Worm (Caenorhabditis elegans): ENCODE data around the gene C01G10.14.

DNA sequence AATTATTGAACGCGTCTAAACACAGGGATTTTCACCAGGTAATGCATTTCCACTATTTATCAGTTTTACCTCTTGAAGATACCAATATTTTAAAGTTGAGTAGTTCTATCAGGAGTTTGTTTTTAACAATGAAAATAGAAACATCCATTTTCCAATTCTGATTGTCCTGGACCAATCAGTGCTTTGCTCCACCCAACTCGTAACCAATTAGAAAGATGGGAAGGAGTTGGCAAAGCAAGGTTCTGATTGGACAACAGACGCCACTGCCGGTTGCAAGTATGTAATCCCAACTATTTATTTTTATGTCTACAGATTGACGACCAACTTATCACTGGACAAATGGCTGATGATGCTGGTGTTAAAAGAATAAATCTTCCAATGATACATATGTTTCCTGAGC lies 44.4 kb upstream of the C01G10.14 start:
- TF ChIP-seq cog-1 (tag; optimal IDR thresholded peaks at IDR 0.05) (no peak), klf-2 (GFP tag; conservative IDR thresholded peaks at IDR 0.05) (no peak), ztf-23 (GFP tag; IDR thresholded peaks at IDR 0.05) (no peak)
